Fruit fly (Drosophila melanogaster): ENCODE measurements around the gene CG14965.

DNA sequence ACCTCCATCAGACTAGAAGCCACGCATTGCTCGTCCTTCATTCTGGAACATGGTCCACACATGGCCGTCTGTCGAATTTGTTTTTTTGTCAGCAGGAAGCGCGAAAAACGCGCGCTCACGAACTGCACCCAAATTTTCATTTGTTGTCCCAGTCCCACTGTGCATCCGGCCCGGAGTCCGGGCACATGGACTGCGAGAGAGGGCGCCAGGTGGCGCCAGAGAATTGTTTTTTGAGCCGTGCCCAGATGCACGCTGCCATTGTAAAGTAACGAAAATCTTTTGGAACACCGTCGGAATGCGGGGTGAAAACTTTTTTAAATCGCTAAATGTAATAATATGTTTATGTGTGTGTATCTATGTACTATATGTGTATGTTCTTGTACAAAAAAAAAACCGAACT lies 34.6 kb downstream of the CG14965 start:
- TF ChIP-seq pan (optimal IDR thresholded peaks at IDR 0.05) (no peak), psq (optimal IDR thresholded peaks at IDR 0.05) (no peak), CG8478 (optimal IDR thresholded peaks at IDR 0.05) (no peak), usp (GFP tag; optimal IDR thresholded peaks at IDR 0.05) (no peak)
